Worm (Caenorhabditis elegans): Measurements from ENCODE around the gene lgc-33.
A peak's percentile ranks its signal among the peaks of the same experiment; 100 is the strongest.

- TF ChIP-seq nhr-11 (tag; optimal IDR thresholded peaks at IDR 0.05), result no peak
- TF ChIP-seq fkh-10 (GFP tag; optimal IDR thresholded peaks at IDR 0.05), result no peak
- TF ChIP-seq pax-1 (tag; optimal IDR thresholded peaks at IDR 0.05), result no peak
- TF ChIP-seq che-1 (tag; optimal IDR thresholded peaks at IDR 0.05), result no peak
- no peak for TF ChIP-seq ttx-3 (tag; optimal IDR thresholded peaks at IDR 0.05)
- TF ChIP-seq elt-2 (tag; optimal IDR thresholded peaks at IDR 0.05), result peak; percentile 47
- TF ChIP-seq ama-1 (optimal IDR thresholded peaks at IDR 0.05), result no peak
Measured at ce11 chrIV:855483-855882, 10.2 kb downstream of the lgc-33 start.
